Worm (Caenorhabditis elegans): ENCODE results near the gene hyl-1.

ce11 chrIV:8526579-8526978 is 12.3 kb upstream of the hyl-1 start:
- TF ChIP-seq W03F9.2 (tag; optimal IDR thresholded peaks at IDR 0.05) (no peak), him-1 (tag; optimal IDR thresholded peaks at IDR 0.05) (no peak)
